Worm (Caenorhabditis elegans) whole organism, late embryonic: ENCODE data around the gene clec-175.

Source experiments
- C38D4.7 ChIP-seq: fragments of 200-800 bp; sonication (Bioruptor generic); optimal IDR thresholded peaks from 2 replicates; lab custom pipeline; 2018; ENCODE audit warnings: mild to moderate bottlenecking, missing genetic modification characterization, moderate library complexity, missing compliant biosample characterization
- K09A11.1 ChIP-seq: sonication (generic microtip); optimal IDR thresholded peaks from 2 replicates; lab custom pipeline; 2017; ENCODE audit warnings: antibody characterized with exemption, mild to moderate bottlenecking, missing genetic modification characterization, missing compliant biosample characterization; ENCODE audit not compliant: insufficient read depth
- ceh-45 ChIP-seq: fragments of 200-800 bp; sonication (Bioruptor generic); IDR thresholded peaks from 2 replicates; pipeline ENCODE4 v1.3.6; 2022; ENCODE audit warnings: missing genetic modification reagents, missing genetic modification characterization, missing compliant biosample characterization
- che-1 ChIP-seq: sonication (generic microtip); optimal IDR thresholded peaks from 2 replicates; lab custom pipeline; 2016; ENCODE audit warnings: mild to moderate bottlenecking, missing genetic modification characterization, missing compliant biosample characterization
- fkh-6 ChIP-seq: sonication (generic microtip); optimal IDR thresholded peaks from 2 replicates; lab custom pipeline; 2016; ENCODE audit warnings: missing genetic modification characterization, missing compliant biosample characterization
- gmeb-2 ChIP-seq: sonication (generic microtip); optimal IDR thresholded peaks from 2 replicates; lab custom pipeline; 2016; ENCODE audit warnings: missing genetic modification characterization, inconsistent platforms, missing compliant biosample characterization
- hlh-13 ChIP-seq: fragments of 200-800 bp; sonication (Bioruptor generic); optimal IDR thresholded peaks from 2 replicates; lab custom pipeline; 2018; ENCODE audit warnings: mild to moderate bottlenecking, missing genetic modification characterization, missing compliant biosample characterization
- nfya-1 ChIP-seq: sonication (generic microtip); optimal IDR thresholded peaks from 2 replicates; lab custom pipeline; 2017; ENCODE audit warnings: missing genetic modification characterization, mild to moderate bottlenecking, missing compliant biosample characterization, antibody characterized with exemption, moderate library complexity
- nhr-11 ChIP-seq: fragments of 150-350 bp; optimal IDR thresholded peaks from 2 replicates; lab custom pipeline; 2014; ENCODE audit warnings: missing biosample characterization, missing genetic modification characterization
- npax-4 ChIP-seq: sonication (generic microtip); optimal IDR thresholded peaks from 2 replicates; lab custom pipeline; 2016; ENCODE audit warnings: missing genetic modification characterization, missing compliant biosample characterization
- pha-4 ChIP-seq: fragments of 150-350 bp; optimal IDR thresholded peaks from 2 replicates; lab custom pipeline; 2018; ENCODE audit warnings: missing biosample characterization, missing genetic modification reagents, missing genetic modification characterization

- TF ChIP-seq nhr-11 (no peak), ceh-45 (GFP tag; lab: Robert Waterston, UW) (no peak), npax-4 (tag; lab: Kevin White, UChicago) (no peak), fkh-6 (tag; lab: Kevin White, UChicago) (no peak), nfya-1 (no peak), C38D4.7 (no peak), gmeb-2 (tag; lab: Kevin White, UChicago) (no peak), K09A11.1 (no peak), hlh-13 (GFP tag; lab: Kevin White, UChicago) (no peak), che-1 (tag; lab: Kevin White, UChicago) (no peak), pha-4 (tag; lab: Kevin White, UChicago) (no peak)
Measured at ce11 chrIV:4451576-4451975, 29.4 kb downstream of the clec-175 start, which contains the start of gene R08C7.1.
